Worm (Caenorhabditis elegans) whole organism, L4/young adult: Measurements from ENCODE around the gene mltn-1.

Experiments
- W03F9.2 ChIP-seq: fragments of 150-350 bp; optimal IDR thresholded peaks from 2 replicates; lab custom pipeline; 2014; ENCODE audit warnings: missing biosample characterization, missing genetic modification characterization
- dao-5 ChIP-seq: sonication (generic microtip); optimal IDR thresholded peaks from 2 replicates; lab custom pipeline; 2016; ENCODE audit warnings: missing genotype, missing genetic modification characterization, moderate library complexity, missing compliant biosample characterization

- TF ChIP-seq dao-5 (tag; lab: Kevin White, UChicago) (no peak), W03F9.2 (no peak)
Observed at ce11 chrII:13156071-13156470, 11.0 kb upstream of the mltn-1 start.
